Worm (Caenorhabditis elegans) whole organism, midembryonic: ENCODE data around the gene C07A9.12.

Experiments
- cog-1 ChIP-seq: sonication (generic microtip); optimal IDR thresholded peaks from 2 replicates; lab custom pipeline; 2016; ENCODE audit warnings: missing genetic modification characterization, missing compliant biosample characterization
- tab-1 ChIP-seq: fragments of 200-800 bp; sonication (Bioruptor generic); IDR thresholded peaks from 2 replicates; pipeline ENCODE4 v1.3.6; 2022; ENCODE audit warnings: missing genetic modification characterization, missing compliant biosample characterization

ce11 chrIII:9743239-9743638, 15.9 kb upstream of the C07A9.12 start, which contains the start of gene T05G5.1:
- no peak for TF ChIP-seq tab-1 (GFP tag; lab: Robert Waterston, UW)
- TF ChIP-seq cog-1 (tag; lab: Kevin White, UChicago), result no peak
